Fruit fly (Drosophila melanogaster) whole organism, embryonic: ENCODE data around the gene CG16736.

Source experiments
- Aef1 ChIP-seq: fragments of 200-800 bp; sonication (Bioruptor generic); IDR thresholded peaks from 3 replicates; pipeline ENCODE4 v1.3.6; 2022; ENCODE audit warnings: missing biosample characterization, missing genetic modification characterization
- CG6765 ChIP-seq: fragments of 200-800 bp; sonication (Bioruptor generic); optimal IDR thresholded peaks from 3 replicates; lab custom pipeline; 2017; ENCODE audit warnings: missing biosample characterization, mild to moderate bottlenecking, missing genetic modification characterization
- CTCF ChIP-seq: fragments of 200-800 bp; sonication (Bioruptor generic); optimal IDR thresholded peaks from 2 replicates; lab custom pipeline; 2017; ENCODE audit warnings: missing biosample characterization, mild to moderate bottlenecking, missing genetic modification characterization, moderate library complexity
- cwo ChIP-seq: fragments of 200-800 bp; sonication (Bioruptor generic); optimal IDR thresholded peaks from 3 replicates; lab custom pipeline; 2017; ENCODE audit warnings: missing biosample characterization, missing genetic modification characterization, mild to moderate bottlenecking, moderate library complexity, missing genetic modification reagents

- TF ChIP-seq CG6765 (GFP tag; lab: Kevin White, UChicago) (no peak), Aef1 (GFP tag; lab: Robert Waterston, UW) (no peak), CTCF (no peak), cwo (no peak)
Measured at dm6 chr3R:9264042-9264441, 6.5 kb upstream of the CG16736 start, which contains the start of gene sage.
